Worm (Caenorhabditis elegans) whole organism, L2 larva: Measurements from ENCODE around the gene lgc-20.
A peak's percentile ranks its signal among the peaks of the same experiment; 100 is the strongest.

Experiments used
- C34F6.9 ChIP-seq: fragments of 150-350 bp; optimal IDR thresholded peaks from 2 replicates; lab custom pipeline; 2014; ENCODE audit warnings: missing biosample characterization, missing genetic modification characterization
- F13H6.1 ChIP-seq: sonication (generic microtip); optimal IDR thresholded peaks from 2 replicates; lab custom pipeline; 2016; ENCODE audit warnings: missing genetic modification characterization, missing compliant biosample characterization
- R02D3.7 ChIP-seq: fragments of 150-350 bp; optimal IDR thresholded peaks from 2 replicates; lab custom pipeline; 2014; ENCODE audit warnings: missing biosample characterization, missing genetic modification characterization
- Y55F3AM.14 ChIP-seq: fragments of 200-800 bp; sonication (Bioruptor generic); optimal IDR thresholded peaks from 2 replicates; lab custom pipeline; 2018; ENCODE audit warnings: mild to moderate bottlenecking, missing genetic modification characterization, missing compliant biosample characterization
- ZK546.5 ChIP-seq: sonication (generic microtip); optimal IDR thresholded peaks from 2 replicates; lab custom pipeline; 2017; ENCODE audit warnings: missing biosample characterization, missing genetic modification characterization
- ama-1 ChIP-seq: fragments of 150-350 bp; optimal IDR thresholded peaks from 2 replicates; lab custom pipeline; 2018; ENCODE audit warnings: inconsistent platforms
- blmp-1 ChIP-seq: sonication (generic microtip); optimal IDR thresholded peaks from 2 replicates; lab custom pipeline; 2017; ENCODE audit warnings: missing genetic modification characterization, mild to moderate bottlenecking, missing compliant biosample characterization, antibody characterized with exemption, moderate library complexity; ENCODE audit not compliant: insufficient read depth
- dmd-4 ChIP-seq: sonication (generic microtip); optimal IDR thresholded peaks from 2 replicates; lab custom pipeline; 2017; ENCODE audit warnings: missing biosample characterization, missing genetic modification characterization
- egl-27 ChIP-seq: sonication (generic microtip); optimal IDR thresholded peaks from 3 replicates; lab custom pipeline; 2017; ENCODE audit warnings: missing biosample characterization, missing genetic modification reagents, missing genetic modification characterization
- elt-1 ChIP-seq: fragments of 150-350 bp; optimal IDR thresholded peaks from 2 replicates; lab custom pipeline; 2014; ENCODE audit warnings: missing biosample characterization, missing genetic modification characterization
- fos-1 ChIP-seq: fragments of 150-350 bp; optimal IDR thresholded peaks from 2 replicates; lab custom pipeline; 2014; ENCODE audit warnings: missing biosample characterization, missing genetic modification characterization
- gmeb-1 ChIP-seq: fragments of 150-350 bp; optimal IDR thresholded peaks from 2 replicates; lab custom pipeline; 2014; ENCODE audit warnings: missing biosample characterization, missing genetic modification characterization
- lin-11 ChIP-seq: fragments of 150-350 bp; sonication (generic microtip); optimal IDR thresholded peaks from 2 replicates; lab custom pipeline; 2014; ENCODE audit warnings: missing biosample characterization, missing genetic modification characterization, inconsistent platforms, mixed read lengths
- lin-13 ChIP-seq: fragments of 150-350 bp; optimal IDR thresholded peaks from 2 replicates; lab custom pipeline; 2014; ENCODE audit warnings: missing biosample characterization, missing genetic modification reagents, missing genetic modification characterization
- lin-39 ChIP-seq: fragments of 150-350 bp; optimal IDR thresholded peaks from 2 replicates; lab custom pipeline; 2014; ENCODE audit warnings: missing biosample characterization, missing genetic modification reagents, missing genetic modification characterization
- lsy-2 ChIP-seq, 2 experiments: fragments of 150-350 bp in 1 of 2; sonication (generic microtip) in 1 of 2; optimal IDR thresholded peaks; 2 replicates each; lab custom pipeline; 2014 to 2017; ENCODE audit warnings: missing biosample characterization in 2 of 2, missing genetic modification characterization in 2 of 2
- mab-5 ChIP-seq: fragments of 150-350 bp; optimal IDR thresholded peaks from 2 replicates; lab custom pipeline; 2014; ENCODE audit warnings: missing biosample characterization, missing genetic modification characterization
- mbf-1 ChIP-seq: sonication (generic microtip); optimal IDR thresholded peaks from 2 replicates; lab custom pipeline; 2017; ENCODE audit warnings: missing biosample characterization, missing genetic modification characterization
- mdl-1 ChIP-seq, 2 experiments: fragments of 150-350 bp in 1 of 2; sonication (generic microtip) in 1 of 2; optimal IDR thresholded peaks; 2 replicates each; lab custom pipeline; 2017; ENCODE audit warnings: missing biosample characterization in 2 of 2, missing genetic modification characterization in 2 of 2
- nhr-11 ChIP-seq: fragments of 150-350 bp; optimal IDR thresholded peaks from 2 replicates; lab custom pipeline; 2014; ENCODE audit warnings: missing biosample characterization, missing genetic modification characterization
- nhr-12 ChIP-seq: fragments of 150-350 bp; optimal IDR thresholded peaks from 2 replicates; lab custom pipeline; 2014; ENCODE audit warnings: missing biosample characterization, missing genetic modification characterization
- nhr-129 ChIP-seq: fragments of 150-350 bp; optimal IDR thresholded peaks from 2 replicates; lab custom pipeline; 2014; ENCODE audit warnings: missing biosample characterization, missing genetic modification characterization
- nhr-21 ChIP-seq: fragments of 150-350 bp; optimal IDR thresholded peaks from 2 replicates; lab custom pipeline; 2014; ENCODE audit warnings: missing biosample characterization, missing genetic modification characterization
- nhr-237 ChIP-seq: fragments of 150-350 bp; optimal IDR thresholded peaks from 2 replicates; lab custom pipeline; 2014; ENCODE audit warnings: missing biosample characterization, missing genetic modification characterization
- nhr-25 ChIP-seq: fragments of 150-350 bp; sonication (generic microtip); optimal IDR thresholded peaks from 3 replicates; lab custom pipeline; 2014; ENCODE audit warnings: missing biosample characterization, missing genetic modification characterization
- nhr-6 ChIP-seq: fragments of 150-350 bp; optimal IDR thresholded peaks from 2 replicates; lab custom pipeline; 2014; ENCODE audit warnings: missing biosample characterization, missing genetic modification characterization
- sem-4 ChIP-seq: fragments of 150-350 bp; optimal IDR thresholded peaks from 2 replicates; lab custom pipeline; 2014; ENCODE audit warnings: missing biosample characterization, missing genetic modification reagents, missing genetic modification characterization
- sma-3 ChIP-seq: sonication (generic microtip); optimal IDR thresholded peaks from 2 replicates; lab custom pipeline; 2016; ENCODE audit warnings: missing genetic modification reagents, missing genetic modification characterization, missing compliant biosample characterization
- sma-9 ChIP-seq, 2 experiments: fragments of 150-350 bp in 1 of 2; sonication (generic microtip) in 1 of 2; optimal IDR thresholded peaks; 2 replicates each; lab custom pipeline; 2014 to 2016; ENCODE audit warnings: missing genetic modification characterization in 2 of 2, mild to moderate bottlenecking in 1 of 2, missing biosample characterization in 1 of 2, missing compliant biosample characterization in 1 of 2, missing genetic modification reagents in 1 of 2, moderate library complexity in 1 of 2
- snpc-4 ChIP-seq: fragments of 150-350 bp; optimal IDR thresholded peaks from 2 replicates; lab custom pipeline; 2014; ENCODE audit warnings: missing biosample characterization, missing genetic modification characterization
- unc-39 ChIP-seq: fragments of 150-350 bp; optimal IDR thresholded peaks from 2 replicates; lab custom pipeline; 2014; ENCODE audit warnings: missing biosample characterization, missing genetic modification characterization
- unc-55 ChIP-seq: fragments of 150-350 bp; sonication (generic microtip); optimal IDR thresholded peaks from 3 replicates; lab custom pipeline; 2014; ENCODE audit warnings: missing biosample characterization, missing genetic modification reagents, missing genetic modification characterization
- unc-62 ChIP-seq: fragments of 150-350 bp; optimal IDR thresholded peaks from 2 replicates; lab custom pipeline; 2014; ENCODE audit warnings: missing biosample characterization, missing genetic modification reagents, missing genetic modification characterization
- ztf-1 ChIP-seq: fragments of 200-800 bp; sonication (Bioruptor generic); conservative IDR thresholded peaks from 2 replicates; pipeline ENCODE4 v1.3.6; 2022; ENCODE audit warnings: missing genetic modification characterization, missing compliant biosample characterization
- ztf-11 ChIP-seq: sonication (generic microtip); optimal IDR thresholded peaks from 2 replicates; lab custom pipeline; 2017; ENCODE audit warnings: missing biosample characterization, missing genetic modification characterization

The lgc-20 gene

DNA sequence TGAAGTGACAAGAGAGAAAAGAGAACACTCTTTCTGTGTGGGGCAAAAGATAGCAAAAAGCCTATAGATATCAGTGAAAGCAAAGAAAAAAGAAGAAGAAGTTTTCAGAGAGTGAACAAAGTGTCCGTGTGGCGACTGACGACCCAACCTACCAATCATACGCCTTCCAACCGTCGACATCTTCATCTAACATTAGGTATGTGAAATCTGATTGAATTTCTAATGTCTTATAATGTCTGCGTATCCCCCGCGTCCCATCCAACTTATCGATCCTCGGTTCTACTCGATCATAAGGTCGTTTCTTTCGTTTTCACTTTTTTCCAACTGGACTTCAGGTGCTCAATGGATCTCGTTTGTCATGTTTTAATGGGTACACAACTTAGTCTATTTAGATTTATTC lies 36.1 kb downstream of the lgc-20 start:
- TF ChIP-seq lsy-2 (tag; optimal IDR thresholded peaks at IDR 0.05; lab: Kevin White, UChicago), result no peak
- peak; percentile 61 for TF ChIP-seq nhr-25 (tag; lab: Kevin White, UChicago)
- peak; percentile 92 for TF ChIP-seq blmp-1 (tag; lab: Kevin White, UChicago)
- TF ChIP-seq nhr-129 (tag; lab: Kevin White, UChicago), result peak; percentile 26

DNA sequence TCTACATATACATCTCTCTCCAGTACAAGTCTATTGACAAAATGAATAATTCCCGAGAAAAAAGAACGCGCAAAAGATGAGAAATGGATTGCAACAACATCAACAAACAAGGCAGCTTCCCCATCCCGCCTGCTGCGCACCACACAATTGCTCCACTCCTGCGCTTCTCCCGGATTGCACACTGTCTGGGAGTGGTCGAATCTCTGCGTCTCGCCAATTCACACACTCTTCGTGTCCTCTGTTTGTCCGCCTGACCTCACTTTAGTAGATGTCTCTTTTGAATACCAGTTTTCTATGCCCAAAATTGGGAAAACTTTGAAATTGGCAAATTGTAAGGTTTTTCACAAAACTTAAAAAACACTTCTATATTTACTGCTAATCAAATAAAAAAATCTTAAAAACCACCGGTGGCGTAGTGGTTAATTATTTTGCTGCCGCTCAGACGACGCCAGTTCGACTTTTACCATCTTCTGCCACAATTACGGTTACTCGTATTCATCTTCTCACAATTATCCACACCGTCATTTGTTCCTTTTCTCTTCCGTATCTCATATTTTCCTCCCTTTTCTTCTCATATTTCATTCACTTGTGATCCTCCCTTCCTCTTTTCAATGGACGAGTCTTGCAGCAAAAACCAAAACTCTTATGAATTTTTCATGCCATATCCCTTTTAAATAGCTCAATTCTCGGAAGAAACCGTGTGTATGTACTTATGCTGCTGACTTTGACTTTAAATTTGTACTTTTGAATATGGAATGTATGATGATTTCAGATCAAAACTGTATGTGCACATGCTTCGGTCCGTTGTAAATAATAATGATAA lies 37.6 kb downstream of the lgc-20 start, which contains the start of gene rsf-1:
TSS of gene rsf-1 (plus strand) at position 773 of the 823 bp plus-strand sequence.
- TF ChIP-seq lsy-2 (tag; optimal IDR thresholded peaks at IDR 0.05; lab: Kevin White, UChicago) (peak in 1 of 2 experiments; percentile 25), ama-1 (lab: Kevin White, UChicago) (no peak), sma-9 (GFP tag; optimal IDR thresholded peaks at IDR 0.05; lab: Kevin White, UChicago) (peak; percentile 30), sma-9 (tag; optimal IDR thresholded peaks at IDR 0.05; lab: Kevin White, UChicago) (no peak), nhr-129 (tag; lab: Kevin White, UChicago) (peak; percentile 32), mdl-1 (tag; optimal IDR thresholded peaks at IDR 0.05; lab: Kevin White, UChicago) (peak in 1 of 2 experiments; percentile 7), unc-55 (GFP tag; lab: Kevin White, UChicago) (peak; percentile 39), Y55F3AM.14 (no peak), egl-27 (tag; lab: Kevin White, UChicago) (no peak), lin-13 (no peak), ztf-1 (GFP tag; lab: Robert Waterston, UW) (no peak), C34F6.9 (peak; percentile 41), nhr-21 (no peak), fos-1 (no peak), nhr-25 (tag; lab: Kevin White, UChicago) (no peak), F13H6.1 (tag; lab: Kevin White, UChicago) (peak; percentile 58)
- TF ChIP-seq, all 48 proteins: peak for 7

DNA sequence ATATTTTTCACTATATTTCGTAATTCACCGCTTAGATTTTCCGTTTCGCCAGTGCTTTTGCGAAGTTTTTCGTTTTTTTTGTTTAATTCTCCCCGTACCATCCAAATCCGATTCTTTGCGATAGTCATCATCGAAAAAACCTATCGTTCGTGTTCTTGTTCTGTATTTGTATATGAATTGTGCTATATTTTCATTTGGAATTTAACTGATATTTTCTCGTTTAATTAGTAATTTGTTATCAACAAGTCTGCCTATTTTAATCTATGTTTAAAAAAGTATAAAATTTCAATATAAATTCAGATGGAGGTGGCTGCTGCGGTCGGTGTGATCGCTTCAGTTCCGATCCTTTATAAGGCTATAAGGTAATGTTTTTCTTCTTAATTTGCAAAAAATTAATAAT lies 40.8 kb downstream of the lgc-20 start, which contains the start of gene samp-1:
TSS of gene samp-1 (plus strand) at position 301 of the 400 bp plus-strand sequence.
- TF ChIP-seq nhr-12 (tag; lab: Kevin White, UChicago) (no peak), unc-62 (GFP tag; lab: Kevin White, UChicago) (no peak), nhr-237 (tag; lab: Kevin White, UChicago) (no peak), gmeb-1 (tag; lab: Kevin White, UChicago) (no peak), lin-11 (tag; lab: Kevin White, UChicago) (no peak), R02D3.7 (tag; lab: Kevin White, UChicago) (no peak), mab-5 (tag; lab: Kevin White, UChicago) (no peak), unc-39 (no peak), snpc-4 (no peak), unc-55 (GFP tag; lab: Kevin White, UChicago) (no peak), nhr-11 (tag; lab: Kevin White, UChicago) (no peak), sem-4 (tag; lab: Kevin White, UChicago) (no peak), nhr-129 (tag; lab: Kevin White, UChicago) (no peak), nhr-6 (tag; lab: Kevin White, UChicago) (no peak)

DNA sequence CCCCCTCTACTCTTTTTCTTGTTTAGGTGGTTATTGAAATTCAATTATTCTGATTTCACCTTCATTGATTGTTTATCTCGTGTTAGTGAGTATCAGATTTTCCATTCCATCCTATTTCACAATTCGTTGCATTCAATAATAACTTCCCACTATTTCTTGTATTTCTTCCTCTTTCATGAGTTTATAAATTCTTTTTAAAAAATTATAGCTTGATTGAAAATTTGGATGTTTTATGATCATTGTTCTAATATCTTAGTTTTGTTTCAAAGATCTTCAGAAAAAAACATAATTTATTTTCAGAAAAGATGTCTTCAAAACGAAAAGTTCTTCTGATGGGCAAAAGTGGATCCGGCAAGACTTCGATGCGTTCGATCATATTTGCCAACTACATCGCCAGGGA lies 42.4 kb downstream of the lgc-20 start, which contains the start of gene raga-1:
TSS of gene raga-1 (plus strand) at position 301 of the 400 bp plus-strand sequence.
- TF ChIP-seq elt-1 (tag; lab: Kevin White, UChicago) (no peak), dmd-4 (tag; lab: Kevin White, UChicago) (no peak), sma-9 (GFP tag; optimal IDR thresholded peaks at IDR 0.05; lab: Kevin White, UChicago) (no peak), sma-9 (tag; optimal IDR thresholded peaks at IDR 0.05; lab: Kevin White, UChicago) (no peak), sma-3 (no peak), nhr-12 (tag; lab: Kevin White, UChicago) (no peak), egl-27 (tag; lab: Kevin White, UChicago) (no peak), gmeb-1 (tag; lab: Kevin White, UChicago) (no peak), unc-39 (no peak), snpc-4 (no peak), nhr-6 (tag; lab: Kevin White, UChicago) (no peak), ZK546.5 (tag; lab: Kevin White, UChicago) (no peak), lin-39 (tag; lab: Kevin White, UChicago) (no peak), ama-1 (lab: Kevin White, UChicago) (no peak), nhr-21 (no peak), ztf-11 (tag; lab: Kevin White, UChicago) (no peak), mbf-1 (no peak)
